Worm (Caenorhabditis elegans): ENCODE data around the gene tag-18.

The tag-18 gene

DNA sequence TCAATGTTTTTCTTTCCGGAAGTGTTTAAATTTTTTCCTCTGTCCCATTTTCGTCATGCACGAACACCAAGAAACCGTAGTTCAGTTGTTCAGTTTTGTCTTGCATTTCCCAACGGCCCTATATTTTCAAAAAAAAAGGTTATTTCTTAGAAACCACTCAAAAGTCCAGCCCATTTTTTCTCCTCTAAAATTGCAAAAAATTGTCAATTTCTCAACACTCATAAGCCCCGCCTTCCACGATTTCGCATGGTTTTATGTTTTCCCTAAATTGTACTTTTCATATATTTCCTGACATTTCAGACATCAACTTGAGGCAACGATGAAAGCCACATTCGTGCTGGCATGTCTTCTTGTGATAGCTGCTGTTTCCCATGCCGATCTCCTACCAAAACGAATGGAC lies 6.6 kb downstream of the tag-18 start, which contains the start of gene nlp-1:
TSS of gene nlp-1 (plus strand) at position 301 of the 400 bp plus-strand sequence.
- TF ChIP-seq nhr-76 (tag; optimal IDR thresholded peaks at IDR 0.05) = no peak
- no peak for TF ChIP-seq unc-39 (tag; optimal IDR thresholded peaks at IDR 0.05)
- no peak for TF ChIP-seq mml-1 (tag; optimal IDR thresholded peaks at IDR 0.05)
- no peak for TF ChIP-seq elt-2 (tag; optimal IDR thresholded peaks at IDR 0.05)
- no peak for TF ChIP-seq jun-1 (tag; optimal IDR thresholded peaks at IDR 0.05)
- TF ChIP-seq ZK546.5 (tag; optimal IDR thresholded peaks at IDR 0.05) = no peak
- no peak for TF ChIP-seq nfya-1 (tag; optimal IDR thresholded peaks at IDR 0.05; ENCODE audit: insufficient read depth)
- no peak for TF ChIP-seq nhr-237 (tag; optimal IDR thresholded peaks at IDR 0.05)

DNA sequence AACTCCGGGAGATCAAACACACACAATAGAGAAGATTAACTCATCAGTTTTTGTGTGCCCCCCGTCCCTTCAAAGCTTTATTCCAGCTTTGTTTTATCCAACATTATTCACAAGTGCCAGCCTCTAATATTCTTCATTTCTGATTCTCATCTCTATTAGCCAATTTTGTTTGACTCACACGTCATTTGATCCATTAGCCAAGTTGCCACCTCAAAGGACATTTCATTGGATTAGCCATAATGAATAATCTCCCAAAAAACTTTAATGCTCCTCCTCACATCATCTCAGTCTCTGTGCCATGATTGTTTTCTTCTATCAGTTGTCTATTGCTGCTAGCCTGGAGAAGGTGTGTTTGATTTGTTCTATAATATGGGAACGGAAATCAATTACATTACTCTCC lies 8.4 kb downstream of the tag-18 start:
- TF ChIP-seq lsy-12 (tag; optimal IDR thresholded peaks at IDR 0.05) (no peak), unc-39 (tag; optimal IDR thresholded peaks at IDR 0.05) (no peak), fkh-10 (GFP tag; optimal IDR thresholded peaks at IDR 0.05) (no peak), ceh-9 (tag; optimal IDR thresholded peaks at IDR 0.05) (no peak), zag-1 (tag; optimal IDR thresholded peaks at IDR 0.05) (no peak), nhr-43 (tag; optimal IDR thresholded peaks at IDR 0.05; ENCODE audit: poor library complexity, severe bottlenecking) (no peak), lin-39 (tag; optimal IDR thresholded peaks at IDR 0.05) (no peak), egl-27 (tag; optimal IDR thresholded peaks at IDR 0.05) (no peak)

DNA sequence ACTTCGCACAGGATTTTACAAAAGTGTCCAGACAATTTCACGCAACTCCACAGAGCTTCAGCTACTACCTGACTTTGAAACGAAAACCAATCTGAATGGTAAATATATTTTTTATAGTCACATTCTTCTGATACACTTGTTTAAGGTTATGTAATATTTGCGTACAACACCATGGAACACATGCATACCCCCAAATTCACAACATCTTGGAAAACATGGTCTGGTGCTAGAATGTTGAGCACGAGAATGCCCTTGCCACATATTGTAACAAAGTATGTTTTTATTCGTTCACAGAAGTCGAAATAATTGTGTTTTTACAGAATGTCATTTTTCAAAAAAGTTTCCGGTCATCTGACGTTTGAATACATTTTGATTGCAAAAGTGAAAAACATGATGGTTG lies 18.0 kb downstream of the tag-18 start:
- TF ChIP-seq R02D3.7 (tag; optimal IDR thresholded peaks at IDR 0.05) = no peak
- TF ChIP-seq ama-1 (optimal IDR thresholded peaks at IDR 0.05) = no peak
- no peak for TF ChIP-seq aly-2 (tag; optimal IDR thresholded peaks at IDR 0.05)
- TF ChIP-seq daf-12 (tag; optimal IDR thresholded peaks at IDR 0.05) = no peak
- no peak for TF ChIP-seq nhr-12 (tag; optimal IDR thresholded peaks at IDR 0.05)
- TF ChIP-seq lin-39 (tag; optimal IDR thresholded peaks at IDR 0.05) = no peak
- no peak for TF ChIP-seq nfya-1 (tag; optimal IDR thresholded peaks at IDR 0.05; ENCODE audit: insufficient read depth)
- TF ChIP-seq nhr-28 (tag; optimal IDR thresholded peaks at IDR 0.05) = no peak
- no peak for TF ChIP-seq unc-62 (GFP tag; optimal IDR thresholded peaks at IDR 0.05)
- no peak for TF ChIP-seq ztf-4 (tag; optimal IDR thresholded peaks at IDR 0.05)
- no peak for TF ChIP-seq mml-1 (tag; optimal IDR thresholded peaks at IDR 0.05)

DNA sequence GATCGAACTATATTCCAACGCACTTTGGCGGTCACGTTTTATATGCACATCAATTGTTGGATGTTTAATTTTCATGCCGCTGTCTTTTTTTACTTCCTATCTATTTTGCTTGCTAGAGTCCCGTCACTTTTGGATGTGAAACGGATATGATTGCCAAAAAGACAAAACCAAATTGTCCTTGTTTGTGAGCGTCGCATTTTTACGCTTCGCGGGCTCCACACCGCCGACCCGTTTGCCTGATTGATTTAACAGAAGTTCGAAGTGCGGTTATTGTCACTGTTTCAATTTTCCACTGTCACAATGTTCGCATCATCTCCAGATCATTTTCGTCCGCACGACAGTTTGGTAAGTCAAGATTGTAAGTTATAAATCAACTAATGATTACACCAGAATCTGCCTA lies 19.0 kb downstream of the tag-18 start, which contains the start of gene C01C4.2:
TSS of gene C01C4.2 (plus strand) at position 301 of the 400 bp plus-strand sequence.
- no peak for TF ChIP-seq ceh-82 (tag; optimal IDR thresholded peaks at IDR 0.05)

DNA sequence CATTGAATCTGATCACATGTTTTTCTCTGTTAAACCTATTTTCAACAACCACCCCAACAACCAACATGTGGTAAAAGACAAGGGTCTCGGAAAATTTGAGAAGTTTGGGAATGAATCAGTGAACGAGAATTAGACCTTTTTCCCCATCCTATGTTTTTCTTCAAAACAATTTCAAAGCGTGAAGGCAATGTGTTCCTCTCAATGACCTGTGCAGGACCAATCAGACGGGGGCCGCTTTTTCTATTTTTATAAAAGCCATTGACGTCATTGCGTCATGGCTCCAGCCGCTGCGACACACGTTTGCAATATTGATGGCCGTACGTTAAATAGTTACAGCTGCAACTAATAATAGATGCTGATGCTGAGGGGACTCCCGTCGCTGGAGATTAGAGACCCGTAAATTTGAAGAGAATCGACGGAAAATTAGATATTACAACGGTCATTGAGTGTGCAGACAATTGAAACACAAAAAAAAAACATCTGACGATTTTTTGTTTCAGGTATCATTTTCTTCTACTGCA lies 22.2 kb downstream of the tag-18 start:
- TF ChIP-seq nfya-1 (tag; optimal IDR thresholded peaks at IDR 0.05; ENCODE audit: insufficient read depth) (peak; percentile 26), egl-5 (tag; optimal IDR thresholded peaks at IDR 0.05) (peak; percentile 38), lin-39 (tag; optimal IDR thresholded peaks at IDR 0.05) (peak; percentile 52), nhr-25 (tag; optimal IDR thresholded peaks at IDR 0.05) (no peak), hmg-11 (tag; optimal IDR thresholded peaks at IDR 0.05) (no peak), sea-2 (GFP tag; optimal IDR thresholded peaks at IDR 0.05) (no peak), nhr-76 (tag; optimal IDR thresholded peaks at IDR 0.05) (no peak), nhr-43 (tag; optimal IDR thresholded peaks at IDR 0.05; ENCODE audit: poor library complexity, severe bottlenecking) (no peak), ztf-4 (tag; optimal IDR thresholded peaks at IDR 0.05) (no peak)

DNA sequence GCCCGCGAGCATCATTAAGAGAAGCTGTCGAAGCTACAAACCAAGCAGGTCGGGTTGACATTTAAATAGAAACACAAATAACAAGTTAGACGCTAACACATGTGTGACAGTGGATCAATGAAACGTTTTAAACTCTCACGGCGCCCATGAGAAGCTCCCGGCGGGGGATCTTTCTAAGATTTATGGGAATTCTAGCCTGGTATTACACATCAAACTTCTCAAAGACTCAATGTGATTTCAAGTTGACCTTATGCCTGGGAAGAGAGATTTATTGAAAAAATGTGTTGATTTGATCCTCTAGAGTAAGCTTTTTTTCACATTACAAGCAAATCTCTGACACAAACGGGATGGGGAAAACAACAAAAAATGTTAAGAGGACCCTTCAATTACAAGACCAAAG lies 24.1 kb downstream of the tag-18 start:
- TF ChIP-seq nhr-23 (tag; optimal IDR thresholded peaks at IDR 0.05) (no peak), mdl-1 (tag; optimal IDR thresholded peaks at IDR 0.05) (no peak), jun-1 (tag; optimal IDR thresholded peaks at IDR 0.05) (no peak), nhr-12 (tag; optimal IDR thresholded peaks at IDR 0.05) (no peak), ceh-9 (tag; optimal IDR thresholded peaks at IDR 0.05) (no peak), nhr-11 (tag; optimal IDR thresholded peaks at IDR 0.05) (no peak), nhr-77 (tag; optimal IDR thresholded peaks at IDR 0.05) (no peak), zag-1 (tag; optimal IDR thresholded peaks at IDR 0.05) (no peak), nhr-76 (tag; optimal IDR thresholded peaks at IDR 0.05) (no peak), unc-39 (tag; optimal IDR thresholded peaks at IDR 0.05) (no peak), elt-2 (tag; optimal IDR thresholded peaks at IDR 0.05) (no peak), hmg-11 (tag; optimal IDR thresholded peaks at IDR 0.05) (no peak), nfya-1 (tag; optimal IDR thresholded peaks at IDR 0.05; ENCODE audit: insufficient read depth) (no peak), nhr-43 (tag; optimal IDR thresholded peaks at IDR 0.05; ENCODE audit: poor library complexity, severe bottlenecking) (no peak), unc-62 (GFP tag; optimal IDR thresholded peaks at IDR 0.05) (no peak), sea-2 (GFP tag; optimal IDR thresholded peaks at IDR 0.05) (no peak), nhr-237 (tag; optimal IDR thresholded peaks at IDR 0.05) (no peak), pha-4 (tag; optimal IDR thresholded peaks at IDR 0.05) (no peak), ZK546.5 (tag; optimal IDR thresholded peaks at IDR 0.05) (no peak), nhr-67 (tag; optimal IDR thresholded peaks at IDR 0.05) (no peak)

All from whole organism, L3 larva.